Fruit fly (Drosophila melanogaster): Measurements from ENCODE around the gene CG10479.

CG10479 gene

DNA sequence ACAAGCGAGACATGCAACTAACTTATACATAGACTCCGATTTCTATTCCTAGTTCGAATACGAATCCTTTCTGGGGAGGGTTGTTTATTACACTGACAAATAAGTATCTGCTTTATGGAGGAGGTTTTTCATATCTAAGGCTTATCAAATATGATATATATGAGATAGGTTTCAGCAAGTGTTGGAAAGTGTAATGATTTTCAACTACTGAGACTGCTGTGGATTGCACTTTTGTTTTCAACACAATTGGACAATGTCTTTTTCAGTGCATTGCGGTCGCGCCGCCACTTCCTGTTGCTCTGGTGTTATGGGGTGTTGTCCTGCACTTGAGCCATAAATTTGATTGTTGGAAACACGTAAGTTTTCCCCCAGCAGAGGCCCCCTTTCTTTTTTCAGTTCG, 11.8 kb upstream of the CG10479 start (continued):
- TF ChIP-seq emc (GFP tag; optimal IDR thresholded peaks at IDR 0.05) (no peak), Hey (tag; optimal IDR thresholded peaks at IDR 0.05) (no peak), sens (GFP tag) (peak; percentile 97), Hr3 (GFP tag; optimal IDR thresholded peaks at IDR 0.05) (peak; percentile 29), phol (tag; optimal IDR thresholded peaks at IDR 0.05) (peak; percentile 63), ATbp (GFP tag; optimal IDR thresholded peaks at IDR 0.05) (peak; percentile 30), Hr51 (GFP tag; optimal IDR thresholded peaks at IDR 0.05) (peak in 1 of 2 experiments; percentile 19), Oaz (GFP tag; IDR thresholded peaks at IDR 0.05) (no peak), dimm (GFP tag; IDR thresholded peaks at IDR 0.05) (0 out of 2 replicates have a peak, but pooled peaks have one; percentile 4), ERR (GFP tag; optimal IDR thresholded peaks at IDR 0.05) (no peak), seq (GFP tag; IDR thresholded peaks at IDR 0.05) (no peak), sim (GFP tag; IDR thresholded peaks at IDR 0.05) (no peak), CG10274 (GFP tag; optimal IDR thresholded peaks at IDR 0.05) (no peak), CG14860 (GFP tag; IDR thresholded peaks at IDR 0.05; ENCODE audit: partially characterized antibody) (no peak), vfl (GFP tag; optimal IDR thresholded peaks at IDR 0.05) (no peak), nom (GFP tag; optimal IDR thresholded peaks at IDR 0.05) (no peak), MBD-R2 (GFP tag; IDR thresholded peaks at IDR 0.05) (no peak), dmrt99B (tag; optimal IDR thresholded peaks at IDR 0.05) (peak; percentile 46), CG8290 (GFP tag; optimal IDR thresholded peaks at IDR 0.05) (peak; percentile 0), CG8290 (tag; optimal IDR thresholded peaks at IDR 0.05) (no peak), Bgb (GFP tag; IDR thresholded peaks at IDR 0.05; ENCODE audit: partially characterized antibody) (no peak), CG8478 (optimal IDR thresholded peaks at IDR 0.05) (no peak), hbn (GFP tag; IDR thresholded peaks at IDR 0.05; ENCODE audit: partially characterized antibody) (no peak), sob (GFP tag; IDR thresholded peaks at IDR 0.05) (no peak), Doc3 (GFP tag; IDR thresholded peaks at IDR 0.05; ENCODE audit: partially characterized antibody) (no peak), CG14050 (GFP tag; IDR thresholded peaks at IDR 0.05) (no peak), CG13424 (tag; optimal IDR thresholded peaks at IDR 0.05) (peak; percentile 40), stc (GFP tag; IDR thresholded peaks at IDR 0.05) (no peak), Nf-YA (GFP tag; IDR thresholded peaks at IDR 0.05) (no peak), CG18476 (GFP tag; optimal IDR thresholded peaks at IDR 0.05) (peak; percentile 9), CG1024 (GFP tag; IDR thresholded peaks at IDR 0.05) (no peak), CrebB (tag; optimal IDR thresholded peaks at IDR 0.05) (no peak), CG11456 (GFP tag; IDR thresholded peaks at IDR 0.05) (no peak), CG2712 (tag; optimal IDR thresholded peaks at IDR 0.05) (peak; percentile 83), CG3281 (GFP tag; optimal IDR thresholded peaks at IDR 0.05) (no peak), CG7357 (GFP tag; IDR thresholded peaks at IDR 0.05) (no peak), vnd (GFP tag; IDR thresholded peaks at IDR 0.05; ENCODE audit: partially characterized antibody) (no peak), CG1529 (GFP tag; optimal IDR thresholded peaks at IDR 0.05) (peak; percentile 57), Vsx1 (GFP tag; optimal IDR thresholded peaks at IDR 0.05) (no peak), CG18764 (GFP tag; optimal IDR thresholded peaks at IDR 0.05) (no peak), nerfin-2 (GFP tag; IDR thresholded peaks at IDR 0.05; ENCODE audit: partially characterized antibody) (no peak), ind (GFP tag; optimal IDR thresholded peaks at IDR 0.05) (no peak), Trl (optimal IDR thresholded peaks at IDR 0.05) (no peak), Trl (GFP tag; optimal IDR thresholded peaks at IDR 0.05) (peak; percentile 7), oc (tag; optimal IDR thresholded peaks at IDR 0.05) (no peak), CG3065 (GFP tag; optimal IDR thresholded peaks at IDR 0.05) (no peak), Hmx (GFP tag; optimal IDR thresholded peaks at IDR 0.05) (no peak), Mrtf (GFP tag; IDR thresholded peaks at IDR 0.05) (no peak), HmgZ (tag; optimal IDR thresholded peaks at IDR 0.05) (no peak), Fer2 (tag; optimal IDR thresholded peaks at IDR 0.05) (no peak), CG43689 (GFP tag; IDR thresholded peaks at IDR 0.05) (no peak), CG4404 (GFP tag; IDR thresholded peaks at IDR 0.05) (peak; percentile 69), CG10654 (GFP tag; optimal IDR thresholded peaks at IDR 0.05) (no peak)

All from whole organism, embryonic.